Fruit fly (Drosophila melanogaster) whole organism, embryonic: Measurements from ENCODE around the gene CG14043.

Experiments
- ATbp ChIP-seq: fragments of 200-800 bp; sonication (Bioruptor generic); optimal IDR thresholded peaks from 2 replicates; lab custom pipeline; 2017; ENCODE audit warnings: missing biosample characterization, mild to moderate bottlenecking, missing genetic modification characterization, missing genetic modification reagents
- Atf-2 ChIP-seq: fragments of 200-800 bp; sonication (Bioruptor generic); optimal IDR thresholded peaks from 2 replicates; lab custom pipeline; 2016; ENCODE audit warnings: missing biosample characterization, missing genetic modification characterization
- Bdp1 ChIP-seq: fragments of 200-800 bp; sonication (Bioruptor generic); optimal IDR thresholded peaks from 3 replicates; lab custom pipeline; 2016; ENCODE audit warnings: missing biosample characterization, missing genetic modification characterization
- BtbVII ChIP-seq: fragments of 200-800 bp; sonication (Bioruptor generic); optimal IDR thresholded peaks from 3 replicates; lab custom pipeline; 2017; ENCODE audit warnings: missing biosample characterization, mild to moderate bottlenecking, missing genetic modification characterization
- CG10147 ChIP-seq: fragments of 200-800 bp; sonication (Bioruptor generic); optimal IDR thresholded peaks from 2 replicates; lab custom pipeline; 2019; ENCODE audit warnings: missing biosample characterization, mild to moderate bottlenecking, missing genetic modification characterization, moderate library complexity
- CG10274 ChIP-seq: fragments of 200-800 bp; sonication (Bioruptor generic); optimal IDR thresholded peaks from 3 replicates; lab custom pipeline; 2017; ENCODE audit warnings: missing biosample characterization, mild to moderate bottlenecking, missing genetic modification characterization
- CG11695 ChIP-seq: fragments of 200-800 bp; sonication (Bioruptor generic); IDR thresholded peaks from 3 replicates; pipeline ENCODE4 v1.3.6; 2022; ENCODE audit warnings: missing biosample characterization, missing genetic modification characterization
- CG1233 ChIP-seq: fragments of 200-800 bp; sonication (Bioruptor generic); optimal IDR thresholded peaks from 4 replicates; lab custom pipeline; 2018; ENCODE audit warnings: missing biosample characterization, mild to moderate bottlenecking, missing genetic modification characterization
- CG13123 ChIP-seq: fragments of 200-800 bp; sonication (Bioruptor generic); optimal IDR thresholded peaks from 2 replicates; lab custom pipeline; 2016; ENCODE audit warnings: missing biosample characterization, missing genetic modification characterization
- CG15269 ChIP-seq: fragments of 200-800 bp; sonication (Bioruptor generic); optimal IDR thresholded peaks from 2 replicates; lab custom pipeline; 2018; ENCODE audit warnings: missing biosample characterization, mild to moderate bottlenecking, missing genetic modification characterization, moderate library complexity
- CG1602 ChIP-seq: fragments of 200-800 bp; sonication (Bioruptor generic); optimal IDR thresholded peaks from 3 replicates; lab custom pipeline; 2016; ENCODE audit warnings: missing biosample characterization, missing genetic modification characterization
- CG17186 ChIP-seq: fragments of 200-800 bp; sonication (Bioruptor generic); optimal IDR thresholded peaks from 3 replicates; lab custom pipeline; 2017; ENCODE audit warnings: missing biosample characterization, missing genetic modification reagents, missing genetic modification characterization
- CG17359 ChIP-seq: fragments of 200-800 bp; sonication (Bioruptor generic); optimal IDR thresholded peaks from 3 replicates; lab custom pipeline; 2018; ENCODE audit warnings: missing biosample characterization, mild to moderate bottlenecking, missing genetic modification characterization, moderate library complexity
- CG2889 ChIP-seq: fragments of 200-800 bp; sonication (Bioruptor generic); IDR thresholded peaks from 3 replicates; pipeline ENCODE4 v1.3.6; 2022; ENCODE audit warnings: missing biosample characterization, missing genetic modification characterization
- CG3163 ChIP-seq: fragments of 200-800 bp; sonication (Bioruptor generic); optimal IDR thresholded peaks from 3 replicates; lab custom pipeline; 2016; ENCODE audit warnings: missing biosample characterization, missing genetic modification characterization
- CG34422 ChIP-seq: fragments of 200-800 bp; sonication (Bioruptor generic); IDR thresholded peaks from 3 replicates; pipeline ENCODE4 v1.3.6; 2022; ENCODE audit warnings: missing biosample characterization, missing genetic modification characterization
- CG4424 ChIP-seq: fragments of 200-800 bp; sonication (Bioruptor generic); optimal IDR thresholded peaks from 3 replicates; lab custom pipeline; 2016; ENCODE audit warnings: missing biosample characterization, missing genetic modification characterization
- CG6689 ChIP-seq: fragments of 200-800 bp; sonication (Bioruptor generic); IDR thresholded peaks from 2 replicates; pipeline ENCODE4 v1.3.6; 2022; ENCODE audit warnings: missing biosample characterization, missing genetic modification characterization
- CG7928 ChIP-seq: fragments of 200-800 bp; sonication (Bioruptor generic); optimal IDR thresholded peaks from 2 replicates; lab custom pipeline; 2017; ENCODE audit warnings: missing biosample characterization, mild to moderate bottlenecking, missing genetic modification characterization
- Camta ChIP-seq: fragments of 200-800 bp; sonication (Bioruptor generic); optimal IDR thresholded peaks from 2 replicates; lab custom pipeline; 2016; ENCODE audit warnings: missing biosample characterization, missing genetic modification characterization
- Dip3 ChIP-seq: fragments of 200-800 bp; sonication (Bioruptor generic); optimal IDR thresholded peaks from 3 replicates; lab custom pipeline; 2016; ENCODE audit warnings: missing biosample characterization, missing genetic modification characterization
- GATAe ChIP-seq: fragments of 200-800 bp; sonication (Bioruptor generic); conservative IDR thresholded peaks from 2 replicates; pipeline ENCODE4 v1.3.6; 2022; ENCODE audit warnings: missing biosample characterization, missing genetic modification characterization
- HLH3B ChIP-seq: fragments of 200-800 bp; sonication (Bioruptor generic); IDR thresholded peaks from 2 replicates; pipeline ENCODE4 v1.3.6; 2022; ENCODE audit warnings: missing biosample characterization, missing genetic modification characterization
- MBD-R2 ChIP-seq: fragments of 200-800 bp; sonication (Bioruptor generic); IDR thresholded peaks from 2 replicates; pipeline ENCODE4 v1.3.6; 2022; ENCODE audit warnings: missing biosample characterization, missing genetic modification characterization
- Nf-YB ChIP-seq: fragments of 200-800 bp; sonication (Bioruptor generic); optimal IDR thresholded peaks from 3 replicates; lab custom pipeline; 2019; ENCODE audit warnings: missing biosample characterization, mild to moderate bottlenecking, missing genetic modification characterization, moderate library complexity
- Oaz ChIP-seq: fragments of 200-800 bp; sonication (Bioruptor generic); IDR thresholded peaks from 2 replicates; pipeline ENCODE4 v1.3.6; 2022; ENCODE audit warnings: missing biosample characterization, missing genetic modification characterization
- Opbp ChIP-seq: fragments of 200-800 bp; sonication (Bioruptor generic); IDR thresholded peaks from 3 replicates; pipeline ENCODE4 v1.3.6; 2022; ENCODE audit warnings: missing biosample characterization, missing genetic modification characterization; ENCODE audit not compliant: partially characterized antibody
- Six4 ChIP-seq: fragments of 200-800 bp; sonication (Bioruptor generic); optimal IDR thresholded peaks from 2 replicates; lab custom pipeline; 2016; ENCODE audit warnings: missing biosample characterization, missing genetic modification characterization
- Xbp1 ChIP-seq: fragments of 200-800 bp; sonication (Bioruptor generic); optimal IDR thresholded peaks from 3 replicates; lab custom pipeline; 2016; ENCODE audit warnings: missing biosample characterization, mild to moderate bottlenecking, missing genetic modification characterization
- bbx ChIP-seq: fragments of 200-800 bp; sonication (Bioruptor generic); IDR thresholded peaks from 2 replicates; pipeline ENCODE4 v1.3.6; 2022; ENCODE audit warnings: missing biosample characterization, missing genetic modification characterization; ENCODE audit not compliant: partially characterized antibody
- bsh ChIP-seq, 2 experiments: fragments of 200-800 bp; sonication (Bioruptor generic); optimal IDR thresholded peaks; 2 replicates each; lab custom pipeline; 2017 to 2018; ENCODE audit warnings: mild to moderate bottlenecking in 2 of 2, missing biosample characterization in 2 of 2, missing genetic modification characterization in 2 of 2, moderate library complexity in 1 of 2
- btn ChIP-seq: fragments of 200-800 bp; sonication (Bioruptor generic); optimal IDR thresholded peaks from 2 replicates; lab custom pipeline; 2016; ENCODE audit warnings: missing biosample characterization, missing genetic modification characterization
- cwo ChIP-seq: fragments of 200-800 bp; sonication (Bioruptor generic); optimal IDR thresholded peaks from 3 replicates; lab custom pipeline; 2017; ENCODE audit warnings: missing biosample characterization, missing genetic modification characterization, mild to moderate bottlenecking, moderate library complexity, missing genetic modification reagents
- dysf ChIP-seq: fragments of 200-800 bp; sonication (Bioruptor generic); IDR thresholded peaks from 3 replicates; pipeline ENCODE4 v1.3.6; 2022; ENCODE audit warnings: missing biosample characterization, missing genetic modification characterization
- gce ChIP-seq: fragments of 200-800 bp; sonication (Bioruptor generic); IDR thresholded peaks from 3 replicates; pipeline ENCODE4 v1.3.6; 2022; ENCODE audit warnings: missing biosample characterization, missing genetic modification characterization
- grau ChIP-seq: fragments of 200-800 bp; optimal IDR thresholded peaks from 3 replicates; lab custom pipeline; 2019; ENCODE audit warnings: missing biosample characterization, mild to moderate bottlenecking, missing genetic modification characterization, moderate library complexity
- knrl ChIP-seq: fragments of 200-800 bp; sonication (Bioruptor generic); IDR thresholded peaks from 3 replicates; pipeline ENCODE4 v1.3.6; 2022; ENCODE audit warnings: missing biosample characterization, missing genetic modification characterization; ENCODE audit not compliant: partially characterized antibody
- lola ChIP-seq, 3 experiments: fragments of >200 bp in 2 of 3; fragments of 200-800 bp in 1 of 3; sonication (Bioruptor generic) in 1 of 3; optimal IDR thresholded peaks; 2 replicates each; lab custom pipeline; 2017 to 2019; ENCODE audit warnings: missing biosample characterization in 3 of 3, missing genetic modification characterization in 3 of 3, mild to moderate bottlenecking in 1 of 3, moderate library complexity in 1 of 3
- maf-S ChIP-seq: fragments of 200-800 bp; sonication (Bioruptor generic); optimal IDR thresholded peaks from 2 replicates; lab custom pipeline; 2016; ENCODE audit warnings: missing biosample characterization, missing genetic modification characterization
- mam ChIP-seq: fragments of 200-800 bp; sonication (Bioruptor generic); optimal IDR thresholded peaks from 3 replicates; lab custom pipeline; 2016; ENCODE audit warnings: missing biosample characterization, missing genetic modification characterization
- pho ChIP-seq: fragments of 200-800 bp; sonication (Bioruptor generic); optimal IDR thresholded peaks from 2 replicates; lab custom pipeline; 2016; ENCODE audit warnings: missing biosample characterization, missing genetic modification characterization
- pita ChIP-seq: fragments of 200-800 bp; sonication (Bioruptor generic); optimal IDR thresholded peaks from 2 replicates; lab custom pipeline; 2017; ENCODE audit warnings: missing biosample characterization, mild to moderate bottlenecking, missing genetic modification characterization
- sd ChIP-seq: fragments of 200-800 bp; sonication (Bioruptor generic); optimal IDR thresholded peaks from 3 replicates; lab custom pipeline; 2018; ENCODE audit warnings: missing biosample characterization, mild to moderate bottlenecking, missing genetic modification characterization, moderate library complexity
- sug ChIP-seq: fragments of 200-800 bp; optimal IDR thresholded peaks from 2 replicates; lab custom pipeline; 2019; ENCODE audit warnings: missing biosample characterization, mild to moderate bottlenecking, missing genetic modification characterization, moderate library complexity
- tgo ChIP-seq: fragments of 200-800 bp; sonication (Bioruptor generic); IDR thresholded peaks from 3 replicates; pipeline ENCODE4 v1.3.6; 2022; ENCODE audit warnings: missing biosample characterization, missing genetic modification characterization
- tio ChIP-seq: fragments of 200-800 bp; sonication (Bioruptor generic); optimal IDR thresholded peaks from 2 replicates; lab custom pipeline; 2017; ENCODE audit warnings: missing biosample characterization, missing genetic modification characterization, inconsistent platforms
- unpg ChIP-seq: fragments of 200-800 bp; sonication (Bioruptor generic); optimal IDR thresholded peaks from 3 replicates; lab custom pipeline; 2018; ENCODE audit warnings: missing biosample characterization, mild to moderate bottlenecking, missing genetic modification characterization, moderate library complexity
- z ChIP-seq: fragments of 200-800 bp; sonication (Bioruptor generic); IDR thresholded peaks from 3 replicates; pipeline ENCODE4 v1.3.6; 2022; ENCODE audit warnings: missing biosample characterization, missing genetic modification characterization

The CG14043 gene

DNA sequence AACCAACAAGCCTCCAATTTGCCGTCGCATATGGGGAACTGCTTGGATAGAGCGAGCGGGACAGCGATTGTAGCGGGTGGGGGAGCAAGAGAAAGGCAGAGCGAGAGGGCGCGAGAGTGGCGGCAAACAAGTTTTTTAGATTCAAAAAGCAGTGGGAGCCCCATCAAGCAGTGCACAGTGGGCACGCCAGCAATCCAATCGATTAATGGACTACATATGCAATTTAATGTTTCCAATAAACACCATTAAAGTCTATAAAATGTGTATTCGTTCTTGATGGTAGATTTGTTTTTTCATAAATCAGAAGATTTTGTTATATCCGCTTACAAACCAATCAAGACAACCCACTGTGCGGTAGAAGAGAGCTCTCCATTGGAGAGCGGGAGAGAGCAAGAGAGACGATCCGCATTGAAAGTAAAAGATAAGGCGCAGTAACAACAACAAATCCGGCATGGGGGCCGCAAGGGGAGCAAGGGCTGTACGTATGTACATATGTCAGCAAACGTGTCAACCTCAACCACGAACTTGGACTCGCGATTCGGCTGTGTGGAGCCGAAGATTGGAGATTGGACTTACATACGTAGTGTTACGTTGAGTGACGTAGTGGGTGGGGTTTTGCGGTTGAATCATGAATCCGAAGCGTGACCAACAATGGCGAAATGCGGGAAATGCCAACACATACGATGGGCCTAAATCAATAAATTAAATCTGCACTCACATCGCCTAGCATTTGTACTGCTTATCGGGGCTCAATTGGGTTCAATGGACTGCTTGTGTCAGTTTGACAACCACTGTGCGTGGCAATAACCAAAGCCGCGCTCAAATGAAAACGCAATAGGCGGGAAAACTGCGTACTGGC lies 26.1 kb downstream of the CG14043 start (continued):
- TF ChIP-seq BtbVII (GFP tag; lab: Kevin White, UChicago) (peak; percentile 98), Oaz (peak; percentile 98), CG34422 (GFP tag; lab: Robert Waterston, UW) (peak; percentile 100), CG6689 (GFP tag; lab: Robert Waterston, UW) (peak; percentile 99), Bdp1 (GFP tag; lab: Kevin White, UChicago) (peak; percentile 94), Atf-2 (GFP tag; lab: Kevin White, UChicago) (peak; percentile 99), CG4424 (GFP tag; lab: Kevin White, UChicago) (peak; percentile 99), z (GFP tag; lab: Robert Waterston, UW) (peak; percentile 84), knrl (GFP tag; lab: Robert Waterston, UW) (peak; percentile 77), HLH3B (GFP tag; lab: Robert Waterston, UW) (peak; percentile 99), dysf (peak; percentile 99), bbx (GFP tag; lab: Robert Waterston, UW) (peak; percentile 63), CG10147 (GFP tag; lab: Kevin White, UChicago) (peak; percentile 97), Xbp1 (GFP tag; lab: Kevin White, UChicago) (peak; percentile 99), tio (GFP tag; lab: Kevin White, UChicago) (peak; percentile 99), MBD-R2 (GFP tag; lab: Robert Waterston, UW) (peak; percentile 99), lola (GFP tag; optimal IDR thresholded peaks at IDR 0.05; lab: Kevin White, UChicago) (peak in 1 of 3 experiments; percentile 98), Camta (GFP tag; lab: Kevin White, UChicago) (peak; percentile 99), CG11695 (GFP tag; lab: Robert Waterston, UW) (peak; percentile 98), bsh (GFP tag; optimal IDR thresholded peaks at IDR 0.05; lab: Kevin White, UChicago) (peak; percentile 98 to 99), Nf-YB (GFP tag; lab: Kevin White, UChicago) (peak; percentile 90), CG17359 (peak; percentile 99), ATbp (peak; percentile 99), grau (tag; lab: Kevin White, UChicago) (peak; percentile 98), CG15269 (tag; lab: Kevin White, UChicago) (peak; percentile 99), sug (tag; lab: Kevin White, UChicago) (peak; percentile 100), CG17186 (peak; percentile 97), CG10274 (GFP tag; lab: Kevin White, UChicago) (peak; percentile 94), CG2889 (GFP tag; lab: Robert Waterston, UW) (peak; percentile 99), CG3163 (peak; percentile 96), Opbp (GFP tag; lab: Robert Waterston, UW) (peak; percentile 66; the same call in 2 of the 3 replicates), GATAe (GFP tag; lab: Robert Waterston, UW) (peak; percentile 96), CG1233 (GFP tag; lab: Kevin White, UChicago) (peak; percentile 99), CG7928 (GFP tag; lab: Kevin White, UChicago) (peak; percentile 82), sd (tag; lab: Kevin White, UChicago) (peak; percentile 92), maf-S (GFP tag; lab: Kevin White, UChicago) (peak; percentile 99), cwo (peak; percentile 97), gce (GFP tag; lab: Robert Waterston, UW) (peak; percentile 99), unpg (peak; percentile 100), pita (no peak), CG13123 (GFP tag; lab: Kevin White, UChicago) (peak; percentile 98), tgo (GFP tag; lab: Robert Waterston, UW) (peak; percentile 99), Dip3 (peak; percentile 99), Six4 (GFP tag; lab: Kevin White, UChicago) (peak; percentile 99), btn (GFP tag; lab: Kevin White, UChicago) (peak; percentile 99), pho (GFP tag; lab: Kevin White, UChicago) (peak; percentile 99), CG1602 (GFP tag; lab: Kevin White, UChicago) (peak; percentile 100), mam (GFP tag; lab: Kevin White, UChicago) (peak; percentile 99)
